Worm (Caenorhabditis elegans) whole organism, L4 larva: ENCODE results near the gene par-3.

Experiments
- F10B5.3 ChIP-seq: sonication (generic microtip); optimal IDR thresholded peaks from 2 replicates; lab custom pipeline; 2016; ENCODE audit warnings: mild to moderate bottlenecking, missing genetic modification characterization, missing compliant biosample characterization
- F37D6.2 ChIP-seq: sonication (generic microtip); optimal IDR thresholded peaks from 2 replicates; lab custom pipeline; 2016; ENCODE audit warnings: mild to moderate bottlenecking, missing genetic modification characterization, missing compliant biosample characterization
- F44E2.7 ChIP-seq: fragments of 200-800 bp; sonication (Bioruptor generic); IDR thresholded peaks from 2 replicates; pipeline ENCODE4 v2.1.2; 2022; ENCODE audit warnings: missing genetic modification characterization, missing compliant biosample characterization
- T26A8.4 ChIP-seq: fragments of 200-800 bp; sonication (Bioruptor generic); IDR thresholded peaks from 2 replicates; pipeline ENCODE4 v1.3.6; 2022; ENCODE audit warnings: missing genetic modification characterization, missing compliant biosample characterization
- Y105C5A.15 ChIP-seq: fragments of 200-800 bp; sonication (Bioruptor generic); IDR thresholded peaks from 2 replicates; pipeline ENCODE4 v1.3.6; 2022; ENCODE audit warnings: missing genetic modification characterization, missing compliant biosample characterization
- Y48G9A.11 ChIP-seq: fragments of 200-800 bp; sonication (Bioruptor generic); IDR thresholded peaks from 2 replicates; pipeline ENCODE4 v1.3.6; 2022; ENCODE audit warnings: missing genetic modification reagents, missing genetic modification characterization, missing compliant biosample characterization
- ZK337.2 ChIP-seq: fragments of 200-800 bp; sonication (Bioruptor generic); IDR thresholded peaks from 2 replicates; pipeline ENCODE4 v1.3.6; 2022; ENCODE audit warnings: missing genetic modification reagents, missing genetic modification characterization, missing compliant biosample characterization
- aha-1 ChIP-seq: fragments of 150-350 bp; peaks from one replicate; lab custom pipeline; 2014; ENCODE audit warnings: missing biosample characterization, missing genetic modification characterization
- ama-1 ChIP-seq: fragments of 150-350 bp; optimal IDR thresholded peaks from 2 replicates; lab custom pipeline; 2014; ENCODE audit warnings: inconsistent platforms, mixed read lengths
- arid-1 ChIP-seq: fragments of 200-800 bp; sonication (Bioruptor generic); conservative IDR thresholded peaks from 2 replicates; pipeline ENCODE4 v1.3.6; 2022; ENCODE audit warnings: missing genetic modification reagents, missing genetic modification characterization, missing compliant biosample characterization
- ceh-28 ChIP-seq: fragments of 150-350 bp; optimal IDR thresholded peaks from 2 replicates; lab custom pipeline; 2014; ENCODE audit warnings: missing biosample characterization, missing genetic modification reagents, missing genetic modification characterization
- ceh-32 ChIP-seq: sonication (generic microtip); optimal IDR thresholded peaks from 2 replicates; lab custom pipeline; 2016; ENCODE audit warnings: mild to moderate bottlenecking, missing genetic modification characterization, missing compliant biosample characterization; ENCODE audit not compliant: poor library complexity
- ceh-44 ChIP-seq: fragments of 200-800 bp; sonication (Bioruptor generic); IDR thresholded peaks from 2 replicates; pipeline ENCODE4 v1.3.6; 2022; ENCODE audit warnings: missing genetic modification reagents, missing genetic modification characterization, missing compliant biosample characterization
- ces-1 ChIP-seq: fragments of 150-350 bp; sonication (generic microtip); optimal IDR thresholded peaks from 4 replicates; lab custom pipeline; 2014; ENCODE audit warnings: missing biosample characterization, missing genetic modification reagents, missing genetic modification characterization
- ctbp-1 ChIP-seq: fragments of 200-800 bp; sonication (Bioruptor generic); IDR thresholded peaks from 2 replicates; pipeline ENCODE4 v1.3.6; 2022; ENCODE audit warnings: missing genetic modification reagents, missing genetic modification characterization, missing compliant biosample characterization
- dmd-9 ChIP-seq: fragments of 200-800 bp; sonication (Bioruptor generic); IDR thresholded peaks from 2 replicates; pipeline ENCODE4 v1.3.6; 2022; ENCODE audit warnings: missing genetic modification reagents, missing genetic modification characterization, missing compliant biosample characterization
- dve-1 ChIP-seq: sonication (generic microtip); optimal IDR thresholded peaks from 2 replicates; lab custom pipeline; 2017; ENCODE audit warnings: antibody characterized with exemption, mild to moderate bottlenecking, missing genetic modification characterization, missing compliant biosample characterization; ENCODE audit not compliant: insufficient read depth
- egl-43 ChIP-seq: fragments of 200-800 bp; sonication (Bioruptor generic); IDR thresholded peaks from 2 replicates; pipeline ENCODE4 v1.3.6; 2022; ENCODE audit warnings: missing genetic modification reagents, missing genetic modification characterization, missing compliant biosample characterization
- fkh-10 ChIP-seq: fragments of 150-350 bp; optimal IDR thresholded peaks from 2 replicates; lab custom pipeline; 2014; ENCODE audit warnings: missing biosample characterization, missing genetic modification reagents, missing genetic modification characterization
- hif-1 ChIP-seq, 2 experiments: sonication (generic microtip); optimal IDR thresholded peaks; 2 replicates each; lab custom pipeline; 2016 to 2017; ENCODE audit warnings: missing compliant biosample characterization in 2 of 2, missing genetic modification characterization in 2 of 2, missing genetic modification reagents in 2 of 2, missing genotype in 2 of 2, mild to moderate bottlenecking in 1 of 2
- hlh-11 ChIP-seq: fragments of 200-800 bp; sonication (Bioruptor generic); optimal IDR thresholded peaks from 2 replicates; lab custom pipeline; 2018; ENCODE audit warnings: mild to moderate bottlenecking, missing genetic modification characterization, missing compliant biosample characterization
- hlh-30 ChIP-seq: sonication (generic microtip); optimal IDR thresholded peaks from 2 replicates; lab custom pipeline; 2017; ENCODE audit warnings: antibody characterized with exemption, mild to moderate bottlenecking, missing genetic modification characterization, missing compliant biosample characterization; ENCODE audit not compliant: insufficient read depth
- hmg-1.1 ChIP-seq: fragments of 200-800 bp; sonication (Bioruptor generic); IDR thresholded peaks from 2 replicates; pipeline ENCODE4 v1.3.6; 2022; ENCODE audit warnings: missing genetic modification reagents, missing genetic modification characterization, missing compliant biosample characterization
- lin-29 ChIP-seq: fragments of 200-800 bp; sonication (Bioruptor generic); IDR thresholded peaks from 2 replicates; pipeline ENCODE4 v1.3.6; 2022; ENCODE audit warnings: missing genetic modification reagents, missing genetic modification characterization, missing compliant biosample characterization
- lin-38 ChIP-seq: fragments of 200-800 bp; sonication (Bioruptor generic); IDR thresholded peaks from 2 replicates; pipeline ENCODE4 v1.3.6; 2022; ENCODE audit warnings: missing genetic modification reagents, missing genetic modification characterization, missing compliant biosample characterization
- lsy-2 ChIP-seq, 2 experiments: fragments of 150-350 bp in 1 of 2; sonication (generic microtip) in 1 of 2; optimal IDR thresholded peaks; 2 replicates each; lab custom pipeline; 2014 to 2017; ENCODE audit warnings: missing biosample characterization in 2 of 2, missing genetic modification characterization in 2 of 2
- mdl-1 ChIP-seq, 2 experiments: fragments of 150-350 bp in 1 of 2; sonication (generic microtip) in 1 of 2; optimal IDR thresholded peaks; 2 replicates each; lab custom pipeline; 2014 to 2017; ENCODE audit warnings: missing biosample characterization in 2 of 2, missing genetic modification characterization in 2 of 2
- mdt-29 ChIP-seq: fragments of 200-800 bp; sonication (Bioruptor generic); IDR thresholded peaks from 2 replicates; pipeline ENCODE4 v1.3.6; 2022; ENCODE audit warnings: missing genetic modification reagents, missing genetic modification characterization, missing compliant biosample characterization
- mep-1 ChIP-seq: fragments of 150-350 bp; sonication (generic microtip); optimal IDR thresholded peaks from 3 replicates; lab custom pipeline; 2014; ENCODE audit warnings: missing biosample characterization, missing genetic modification characterization
- mes-2 ChIP-seq: sonication (generic microtip); optimal IDR thresholded peaks from 2 replicates; lab custom pipeline; 2016; ENCODE audit warnings: missing genotype, mild to moderate bottlenecking, missing genetic modification characterization, missing compliant biosample characterization; ENCODE audit not compliant: poor library complexity, severe bottlenecking
- mxl-3 ChIP-seq: fragments of 200-800 bp; sonication (Bioruptor generic); optimal IDR thresholded peaks from 2 replicates; lab custom pipeline; 2018; ENCODE audit warnings: mild to moderate bottlenecking, missing genetic modification characterization, missing compliant biosample characterization
- nhr-11 ChIP-seq: fragments of 150-350 bp; optimal IDR thresholded peaks from 2 replicates; lab custom pipeline; 2014; ENCODE audit warnings: missing biosample characterization, missing genetic modification characterization
- nhr-28 ChIP-seq: fragments of 150-350 bp; optimal IDR thresholded peaks from 2 replicates; lab custom pipeline; 2014; ENCODE audit warnings: missing biosample characterization, missing genetic modification characterization
- nhr-6 ChIP-seq: fragments of 150-350 bp; optimal IDR thresholded peaks from 2 replicates; lab custom pipeline; 2014; ENCODE audit warnings: missing biosample characterization, missing genetic modification characterization
- rbr-2 ChIP-seq: sonication (generic microtip); optimal IDR thresholded peaks from 2 replicates; lab custom pipeline; 2016; ENCODE audit warnings: missing genotype, missing genetic modification characterization, missing compliant biosample characterization
- set-16 ChIP-seq: fragments of 200-800 bp; sonication (Bioruptor generic); IDR thresholded peaks from 2 replicates; pipeline ENCODE4 v1.3.6; 2022; ENCODE audit warnings: missing genetic modification reagents, missing genetic modification characterization, missing compliant biosample characterization
- snpc-1.2 ChIP-seq: fragments of 200-800 bp; sonication (Bioruptor generic); IDR thresholded peaks from 2 replicates; pipeline ENCODE4 v1.3.6; 2022; ENCODE audit warnings: missing genetic modification reagents, missing genetic modification characterization, missing compliant biosample characterization
- spr-1 ChIP-seq: sonication (generic microtip); optimal IDR thresholded peaks from 2 replicates; lab custom pipeline; 2016; ENCODE audit warnings: mild to moderate bottlenecking, missing genetic modification characterization, missing compliant biosample characterization
- spr-3 ChIP-seq: fragments of 200-800 bp; sonication (Bioruptor generic); optimal IDR thresholded peaks from 2 replicates; lab custom pipeline; 2018; ENCODE audit warnings: mild to moderate bottlenecking, missing genetic modification characterization, missing compliant biosample characterization
- unc-62 ChIP-seq, 3 experiments: fragments of 150-350 bp in 1 of 3; sonication (generic microtip); optimal IDR thresholded peaks in 2 of 3; peaks in 1 of 3; 1 replicate in 1 of 3; 2 replicates in 2 of 3; lab custom pipeline; 2014 to 2017; ENCODE audit warnings: missing biosample characterization in 3 of 3, missing genetic modification characterization in 3 of 3, missing genetic modification reagents in 3 of 3, missing genotype in 1 of 3
- vab-7 ChIP-seq: fragments of 200-800 bp; sonication (Bioruptor generic); IDR thresholded peaks from 2 replicates; pipeline ENCODE4 v1.3.6; 2022; ENCODE audit warnings: missing genetic modification reagents, missing genetic modification characterization, missing compliant biosample characterization
- zfp-2 ChIP-seq: sonication (generic microtip); optimal IDR thresholded peaks from 2 replicates; lab custom pipeline; 2016; ENCODE audit warnings: mild to moderate bottlenecking, missing genetic modification characterization, missing compliant biosample characterization
- zip-2 ChIP-seq: fragments of 150-350 bp; optimal IDR thresholded peaks from 2 replicates; lab custom pipeline; 2014; ENCODE audit warnings: missing biosample characterization, missing genetic modification characterization
- ztf-11 ChIP-seq: fragments of 150-350 bp; optimal IDR thresholded peaks from 2 replicates; lab custom pipeline; 2014; ENCODE audit warnings: missing biosample characterization, missing genetic modification characterization
- ztf-7 ChIP-seq: fragments of 150-350 bp; optimal IDR thresholded peaks from 2 replicates; lab custom pipeline; 2014; ENCODE audit warnings: missing biosample characterization, missing genetic modification characterization

Gene par-3

DNA sequence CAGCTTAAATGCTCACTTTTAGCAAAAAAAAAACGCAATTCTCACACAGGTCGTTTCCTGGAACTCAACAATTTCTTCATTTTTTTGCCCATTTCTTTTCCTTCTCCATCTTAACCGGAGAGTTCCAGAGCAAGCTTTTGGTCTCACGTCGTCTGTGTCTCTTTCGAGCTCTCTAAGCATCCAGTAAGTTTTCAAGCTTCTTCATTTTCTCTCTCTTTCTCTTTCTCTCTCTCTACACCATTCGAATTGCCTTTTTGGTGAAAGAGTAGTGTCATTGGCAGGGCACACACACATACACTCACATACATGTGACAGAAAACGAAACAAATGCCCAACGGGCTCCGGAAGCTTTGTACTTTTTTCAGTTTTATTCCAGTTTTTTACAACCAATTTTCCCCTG lies 24.1 kb upstream of the par-3 start:
- TF ChIP-seq fkh-10 (peak; percentile 1), nhr-11 (tag; lab: Kevin White, UChicago) (peak; percentile 66), ama-1 (no peak), mdl-1 (tag; optimal IDR thresholded peaks at IDR 0.05; lab: Kevin White, UChicago) (peak in 1 of 2 experiments; percentile 60), hlh-30 (tag; lab: Kevin White, UChicago) (peak; percentile 71), nhr-28 (tag; lab: Kevin White, UChicago) (peak; percentile 6), mep-1 (peak; percentile 44), F37D6.2 (tag; lab: Kevin White, UChicago) (peak; percentile 7), mxl-3 (no peak), unc-62 (GFP tag; optimal IDR thresholded peaks at IDR 0.05 in 1 of 2; lab: Kevin White, UChicago) (peak in 1 of 2 experiments; percentile 47), unc-62 (tag; optimal IDR thresholded peaks at IDR 0.05; lab: Kevin White, UChicago) (no peak), ctbp-1 (GFP tag; lab: Robert Waterston, UW) (0 out of 2 replicates have a peak, but pooled peaks have one; percentile 22), ces-1 (GFP tag; lab: Kevin White, UChicago) (no peak), dve-1 (tag; lab: Kevin White, UChicago) (peak; percentile 10), mes-2 (tag; lab: Kevin White, UChicago) (peak; percentile 23), aha-1 (peak; percentile 59), hmg-1.1 (GFP tag; lab: Robert Waterston, UW) (0 out of 2 replicates have a peak, but pooled peaks have one; percentile 48), arid-1 (no peak), lsy-2 (tag; optimal IDR thresholded peaks at IDR 0.05; lab: Kevin White, UChicago) (peak in 1 of 2 experiments; percentile 61)

ce11 chrIII:5642692-5643091 lies 21.3 kb upstream of the par-3 start:
- TF ChIP-seq ceh-28, result no peak
- TF ChIP-seq unc-62 (GFP tag; optimal IDR thresholded peaks at IDR 0.05 in 1 of 2; lab: Kevin White, UChicago), result peak in 1 of 2 experiments; percentile 70
- TF ChIP-seq unc-62 (tag; optimal IDR thresholded peaks at IDR 0.05; lab: Kevin White, UChicago), result no peak
- TF ChIP-seq hlh-30 (tag; lab: Kevin White, UChicago), result peak; percentile 45

DNA sequence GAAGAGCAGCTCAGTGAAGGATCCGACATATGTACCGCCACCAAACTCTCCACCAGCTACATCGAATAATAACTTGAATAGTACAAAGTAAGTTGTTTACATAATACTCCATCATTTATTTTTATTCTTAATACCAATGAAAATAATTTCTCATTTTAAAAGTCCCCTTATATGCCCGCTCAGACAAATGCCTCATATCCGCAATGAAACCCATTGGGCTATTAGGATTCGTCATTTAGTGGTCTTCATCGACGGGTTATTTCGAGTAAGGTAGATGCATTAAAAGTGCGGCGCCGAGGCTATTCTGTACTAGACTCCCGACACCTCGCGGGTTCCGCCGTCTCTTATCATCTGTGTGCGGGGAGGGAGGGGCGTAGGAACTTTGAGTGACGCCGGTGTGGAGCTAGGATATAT lies 10.3 kb upstream of the par-3 start:
- TF ChIP-seq lin-29 (GFP tag; lab: Robert Waterston, UW) (no peak), snpc-1.2 (GFP tag; lab: Robert Waterston, UW) (peak; percentile 84), mdt-29 (no peak), spr-1 (tag; lab: Kevin White, UChicago) (no peak), ztf-11 (no peak), ces-1 (GFP tag; lab: Kevin White, UChicago) (no peak), ctbp-1 (GFP tag; lab: Robert Waterston, UW) (0 out of 2 replicates have a peak, but pooled peaks have one; percentile 16), egl-43 (GFP tag; lab: Robert Waterston, UW) (no peak; the same call in 1 of the 2 replicates), ceh-32 (tag; lab: Kevin White, UChicago) (no peak), mdl-1 (tag; optimal IDR thresholded peaks at IDR 0.05; lab: Kevin White, UChicago) (no peak), hif-1 (tag; optimal IDR thresholded peaks at IDR 0.05; lab: Kevin White, UChicago) (no peak), set-16 (peak; percentile 20; the same call in 1 of the 2 replicates), ceh-44 (no peak), ZK337.2 (GFP tag; lab: Robert Waterston, UW) (no peak), rbr-2 (tag; lab: Kevin White, UChicago) (peak; percentile 32), ceh-28 (no peak), zip-2 (tag; lab: Kevin White, UChicago) (peak; percentile 9), ztf-7 (tag; lab: Kevin White, UChicago) (no peak), Y48G9A.11 (GFP tag; lab: Robert Waterston, UW) (peak; percentile 57), spr-3 (GFP tag; lab: Kevin White, UChicago) (no peak), dmd-9 (no peak; the same call in 1 of the 2 replicates), zfp-2 (tag; lab: Kevin White, UChicago) (no peak), lin-38 (GFP tag; lab: Robert Waterston, UW) (peak; percentile 88), vab-7 (GFP tag; lab: Robert Waterston, UW) (peak; percentile 50; the same call in 1 of the 2 replicates), dve-1 (tag; lab: Kevin White, UChicago) (peak; percentile 60), F10B5.3 (tag; lab: Kevin White, UChicago) (peak; percentile 41), hlh-11 (tag; lab: Kevin White, UChicago) (peak; percentile 35), Y105C5A.15 (0 out of 2 replicates have a peak, but pooled peaks have one; percentile 20), ama-1 (peak; percentile 88), T26A8.4 (GFP tag; lab: Robert Waterston, UW) (peak; percentile 72), F44E2.7 (GFP tag; lab: Robert Waterston, UW) (0 out of 2 replicates have a peak, but pooled peaks have one; percentile 29), nhr-6 (tag; lab: Kevin White, UChicago) (no peak), aha-1 (no peak)
